Fruit fly (Drosophila melanogaster): ENCODE measurements around the gene Rev1.
A peak's percentile ranks its signal among the peaks of the same experiment; 100 is the strongest.

The Rev1 gene

DNA sequence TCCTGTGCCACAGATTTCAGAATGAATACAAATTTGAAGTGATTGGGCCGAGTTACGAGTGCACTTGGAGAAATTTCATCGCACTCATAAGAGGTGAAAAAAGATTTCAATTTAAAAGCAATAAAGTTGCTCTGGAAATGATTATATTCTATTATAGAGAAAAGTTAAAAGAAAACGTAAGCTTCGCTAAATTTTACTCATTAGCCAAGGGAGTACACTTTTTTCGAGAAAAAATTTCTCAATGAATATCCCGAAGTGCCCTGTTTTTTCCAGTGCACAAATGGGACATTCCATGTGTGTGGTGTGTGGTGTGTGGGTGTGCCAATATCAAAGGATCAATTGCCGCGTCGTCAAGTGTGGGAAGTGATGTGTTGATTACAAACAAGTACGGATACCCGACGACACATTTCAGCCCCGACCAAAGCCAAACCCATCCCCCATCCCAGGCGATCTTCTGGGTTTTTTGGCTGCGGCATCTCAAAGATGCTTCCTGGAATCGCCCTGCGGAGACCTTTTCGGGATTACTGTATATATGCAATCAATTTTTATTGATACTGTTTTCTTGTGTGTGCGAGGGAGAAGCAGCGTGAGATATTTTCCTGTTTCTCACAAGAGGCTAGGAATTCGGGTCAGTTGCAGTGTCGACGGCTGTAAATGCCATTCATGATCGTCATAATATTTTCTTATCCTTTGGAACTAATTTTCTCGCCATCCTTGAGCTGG is 40.4 kb upstream of the Rev1 start (continued):
- no peak for TF ChIP-seq CG4707 (GFP tag; optimal IDR thresholded peaks at IDR 0.05)
- peak; percentile 23 for TF ChIP-seq CG8359 (GFP tag; optimal IDR thresholded peaks at IDR 0.05; ENCODE audit: borderline replicate concordance)
- 0 out of 2 replicates have a peak, but pooled peaks have one; percentile 1 for TF ChIP-seq Dref (GFP tag; IDR thresholded peaks at IDR 0.05)
- no peak for TF ChIP-seq H2.0 (GFP tag; IDR thresholded peaks at IDR 0.05)
- peak; percentile 27 for TF ChIP-seq Six4 (GFP tag; optimal IDR thresholded peaks at IDR 0.05)
- TF ChIP-seq salm (tag; optimal IDR thresholded peaks at IDR 0.05) = no peak
- peak; percentile 56 for TF ChIP-seq Ptx1 (GFP tag; IDR thresholded peaks at IDR 0.05)
- TF ChIP-seq CG12155 (GFP tag; optimal IDR thresholded peaks at IDR 0.05) = peak; percentile 3
- no peak for TF ChIP-seq prd (optimal IDR thresholded peaks at IDR 0.05)
- TF ChIP-seq prd (GFP tag; IDR thresholded peaks at IDR 0.05) = peak; percentile 88
- TF ChIP-seq Usf (GFP tag; optimal IDR thresholded peaks at IDR 0.05) = peak; percentile 13
- TF ChIP-seq sc (optimal IDR thresholded peaks at IDR 0.05) = no peak
- peak; percentile 40 for TF ChIP-seq sc (GFP tag; optimal IDR thresholded peaks at IDR 0.05)
- TF ChIP-seq CG10462 (GFP tag; optimal IDR thresholded peaks at IDR 0.05) = peak; percentile 35
- TF ChIP-seq dm (GFP tag; optimal IDR thresholded peaks at IDR 0.05) = no peak
- TF ChIP-seq lab (GFP tag; optimal IDR thresholded peaks at IDR 0.05) = peak; percentile 16
- TF ChIP-seq CG17328 (GFP tag; IDR thresholded peaks at IDR 0.05) = peak; percentile 70
- peak; percentile 56 for TF ChIP-seq grau (tag; optimal IDR thresholded peaks at IDR 0.05)
- TF ChIP-seq D19A (tag; optimal IDR thresholded peaks at IDR 0.05) = peak; percentile 61
- peak; percentile 85 for TF ChIP-seq Xrp1 (GFP tag; IDR thresholded peaks at IDR 0.05)
- peak; percentile 41 for TF ChIP-seq CG6254 (GFP tag; optimal IDR thresholded peaks at IDR 0.05)
- TF ChIP-seq CG2120 (GFP tag; optimal IDR thresholded peaks at IDR 0.05) = peak; percentile 2
- TF ChIP-seq CG1832 (GFP tag; optimal IDR thresholded peaks at IDR 0.05) = no peak
- peak; percentile 63 for TF ChIP-seq CG1602 (GFP tag; optimal IDR thresholded peaks at IDR 0.05)
- TF ChIP-seq chm (GFP tag; IDR thresholded peaks at IDR 0.05) = 0 out of 2 replicates have a peak, but pooled peaks have one; percentile 6
- no peak for TF ChIP-seq Dip2 (GFP tag; IDR thresholded peaks at IDR 0.05)
- peak; percentile 15 for TF ChIP-seq bcd (GFP tag; optimal IDR thresholded peaks at IDR 0.05)
- TF ChIP-seq CG5245 (GFP tag; optimal IDR thresholded peaks at IDR 0.05) = peak; percentile 38
- TF ChIP-seq D19B (GFP tag; optimal IDR thresholded peaks at IDR 0.05) = no peak
- TF ChIP-seq bab2 (GFP tag; optimal IDR thresholded peaks at IDR 0.05) = peak; percentile 45
- TF ChIP-seq CG15514 (GFP tag; optimal IDR thresholded peaks at IDR 0.05) = no peak
- TF ChIP-seq Max (GFP tag; optimal IDR thresholded peaks at IDR 0.05) = peak; percentile 31
- TF ChIP-seq pnt (GFP tag; optimal IDR thresholded peaks at IDR 0.05) = peak; percentile 22
- no peak for TF ChIP-seq kah (GFP tag; optimal IDR thresholded peaks at IDR 0.05)
- TF ChIP-seq ara (GFP tag; IDR thresholded peaks at IDR 0.05) = peak; percentile 74
- TF ChIP-seq CG30403 (GFP tag; optimal IDR thresholded peaks at IDR 0.05) = peak; percentile 61
- peak; percentile 43 for TF ChIP-seq CG2678 (tag; optimal IDR thresholded peaks at IDR 0.05)
- TF ChIP-seq dmrt11E (tag; optimal IDR thresholded peaks at IDR 0.05) = peak; percentile 85
- TF ChIP-seq CG4730 (GFP tag; IDR thresholded peaks at IDR 0.05) = peak; percentile 22; the same call in 1 of the 2 replicates
- peak; percentile 9 to 79 for TF ChIP-seq chif (GFP tag; optimal IDR thresholded peaks at IDR 0.05)
- peak; percentile 19 for TF ChIP-seq CG8089 (GFP tag; optimal IDR thresholded peaks at IDR 0.05)
- TF ChIP-seq Rfx (GFP tag; IDR thresholded peaks at IDR 0.05) = no peak; the same call in 1 of the 2 replicates
- no peak for TF ChIP-seq lov (optimal IDR thresholded peaks at IDR 0.05)
- 0 out of 3 replicates have a peak, but pooled peaks have one; percentile 20 for TF ChIP-seq lov (GFP tag; IDR thresholded peaks at IDR 0.05)
- TF ChIP-seq Sox100B (GFP tag; optimal IDR thresholded peaks at IDR 0.05) = no peak
- TF ChIP-seq CG11398 (GFP tag; optimal IDR thresholded peaks at IDR 0.05) = peak; percentile 32
- TF ChIP-seq ac (GFP tag; optimal IDR thresholded peaks at IDR 0.05) = peak; percentile 77
- TF ChIP-seq Elba2 (GFP tag; optimal IDR thresholded peaks at IDR 0.05) = peak; percentile 68
- peak; percentile 70 for TF ChIP-seq tio (GFP tag; optimal IDR thresholded peaks at IDR 0.05)
- peak; percentile 85 for TF ChIP-seq Ets65A (GFP tag)
- TF ChIP-seq Bdp1 (GFP tag; optimal IDR thresholded peaks at IDR 0.05) = peak; percentile 22
